Worm (Caenorhabditis elegans): ENCODE results near the gene C48B4.12.

DNA sequence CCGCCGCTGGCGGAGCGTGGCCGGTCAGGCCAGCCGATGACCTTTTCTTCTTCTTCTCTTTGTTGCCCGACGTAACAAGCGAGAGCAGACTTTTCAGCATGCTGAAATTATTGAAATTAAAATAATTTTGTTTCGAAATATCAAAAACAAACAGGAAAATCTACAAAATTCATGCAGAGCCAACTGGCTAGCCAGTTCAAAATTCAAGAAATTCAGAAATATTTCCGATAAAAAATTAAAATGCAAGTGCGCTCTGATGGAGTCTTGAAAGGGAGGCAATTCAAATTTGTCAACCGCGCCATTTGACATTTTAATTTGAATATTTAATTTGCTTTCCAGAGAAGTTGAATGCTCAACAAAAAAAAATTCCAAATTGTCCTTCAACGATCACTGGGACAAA, 3.5 kb downstream of the C48B4.12 start, which contains the start of gene F58A4.2:
- TF ChIP-seq nfya-1 (tag; optimal IDR thresholded peaks at IDR 0.05; ENCODE audit: insufficient read depth) (no peak), fos-1 (tag; optimal IDR thresholded peaks at IDR 0.05) (no peak), zag-1 (tag; optimal IDR thresholded peaks at IDR 0.05) (no peak), skn-1 (tag; optimal IDR thresholded peaks at IDR 0.05) (no peak), elt-3 (tag; optimal IDR thresholded peaks at IDR 0.05) (no peak), R02D3.7 (tag; optimal IDR thresholded peaks at IDR 0.05) (no peak), unc-62 (GFP tag; optimal IDR thresholded peaks at IDR 0.05) (no peak), ama-1 (optimal IDR thresholded peaks at IDR 0.05) (no peak), daf-12 (tag; optimal IDR thresholded peaks at IDR 0.05) (no peak), elt-1 (tag; optimal IDR thresholded peaks at IDR 0.05) (no peak), nhr-11 (tag; optimal IDR thresholded peaks at IDR 0.05) (no peak), nhr-237 (tag; optimal IDR thresholded peaks at IDR 0.05) (no peak)
